Worm (Caenorhabditis elegans): ENCODE data around the gene gmap-1.
A peak's percentile ranks its signal among the peaks of the same experiment; 100 is the strongest.

The gmap-1 gene

ce11 chrX:12916418-12916817, 18.4 kb downstream of the gmap-1 start:
- TF ChIP-seq hlh-17 (GFP tag; optimal IDR thresholded peaks at IDR 0.05; ENCODE audit: borderline replicate concordance) = no peak

- TF ChIP-seq blmp-1 (tag; optimal IDR thresholded peaks at IDR 0.05) = peak; percentile 82
- TF ChIP-seq ztf-11 (tag; optimal IDR thresholded peaks at IDR 0.05) = no peak
Measured at ce11 chrX:12915693-12916092, 19.1 kb downstream of the gmap-1 start.

- TF ChIP-seq unc-86 (tag; optimal IDR thresholded peaks at IDR 0.05) = no peak
- TF ChIP-seq lin-14 (GFP tag; optimal IDR thresholded peaks at IDR 0.05) = no peak
- no peak for TF ChIP-seq fos-1 (tag; optimal IDR thresholded peaks at IDR 0.05)
- TF ChIP-seq sptf-1 (tag; optimal IDR thresholded peaks at IDR 0.05) = no peak
- TF ChIP-seq snu-23 (GFP tag; optimal IDR thresholded peaks at IDR 0.05) = no peak
- TF ChIP-seq elt-2 (tag; optimal IDR thresholded peaks at IDR 0.05) = no peak
- peak; percentile 3 for TF ChIP-seq nhr-71 (tag; optimal IDR thresholded peaks at IDR 0.05)
- TF ChIP-seq nhr-85 (tag) = peak; percentile 48
- peak; percentile 15 for TF ChIP-seq nhr-20 (tag; optimal IDR thresholded peaks at IDR 0.05)
Measured at ce11 chrX:12915058-12915457, 19.7 kb downstream of the gmap-1 start.

ce11 chrX:12914209-12914608, 20.6 kb downstream of the gmap-1 start:
- TF ChIP-seq F16B12.6 (tag; optimal IDR thresholded peaks at IDR 0.05) = no peak
- TF ChIP-seq nhr-12 (tag; optimal IDR thresholded peaks at IDR 0.05) = no peak
- TF ChIP-seq fkh-8 (tag; optimal IDR thresholded peaks at IDR 0.05) = peak; percentile 54
- peak; percentile 29 for TF ChIP-seq nhr-20 (tag; optimal IDR thresholded peaks at IDR 0.05)
- peak in 1 of 2 experiments; percentile 57 for TF ChIP-seq mdl-1 (tag; optimal IDR thresholded peaks at IDR 0.05)
- no peak for TF ChIP-seq jun-1 (tag; optimal IDR thresholded peaks at IDR 0.05)
- TF ChIP-seq nhr-71 (tag; optimal IDR thresholded peaks at IDR 0.05) = peak; percentile 72
- no peak for TF ChIP-seq hlh-4 (tag; optimal IDR thresholded peaks at IDR 0.05)
- peak; percentile 13 for TF ChIP-seq sox-4 (tag; optimal IDR thresholded peaks at IDR 0.05)
- TF ChIP-seq efl-3 (GFP tag; optimal IDR thresholded peaks at IDR 0.05) = no peak
- TF ChIP-seq lin-14 (GFP tag; optimal IDR thresholded peaks at IDR 0.05) = peak; percentile 64
- TF ChIP-seq pax-3 (tag; optimal IDR thresholded peaks at IDR 0.05) = peak; percentile 57
- TF ChIP-seq ces-1 (GFP tag; optimal IDR thresholded peaks at IDR 0.05) = no peak
- TF ChIP-seq swsn-7 (tag; optimal IDR thresholded peaks at IDR 0.05) = peak; percentile 10
- no peak for TF ChIP-seq pag-3 (tag; optimal IDR thresholded peaks at IDR 0.05; ENCODE audit: borderline replicate concordance, insufficient read depth)
- no peak for TF ChIP-seq Y116A8C.19 (tag; optimal IDR thresholded peaks at IDR 0.05; ENCODE audit: borderline replicate concordance)
- no peak for TF ChIP-seq fkh-4 (tag; optimal IDR thresholded peaks at IDR 0.05; ENCODE audit: borderline replicate concordance)
- peak; percentile 22 for TF ChIP-seq snu-23 (GFP tag; optimal IDR thresholded peaks at IDR 0.05)
- TF ChIP-seq egl-13 (tag; optimal IDR thresholded peaks at IDR 0.05) = peak; percentile 59
- TF ChIP-seq hpl-2 (GFP tag; optimal IDR thresholded peaks at IDR 0.05) = no peak
- no peak for TF ChIP-seq C04F5.9 (tag; optimal IDR thresholded peaks at IDR 0.05)
- no peak for TF ChIP-seq unc-30 (tag; optimal IDR thresholded peaks at IDR 0.05)
- no peak for TF ChIP-seq zip-4 (GFP tag; optimal IDR thresholded peaks at IDR 0.05)
- peak; percentile 45 for TF ChIP-seq nhr-19 (GFP tag; conservative IDR thresholded peaks at IDR 0.05)
- TF ChIP-seq rnt-1 (tag; optimal IDR thresholded peaks at IDR 0.05) = peak; percentile 26
- peak; percentile 44 for TF ChIP-seq lir-3 (tag; optimal IDR thresholded peaks at IDR 0.05; ENCODE audit: poor library complexity)
- peak in 1 of 2 experiments; percentile 50 for TF ChIP-seq lsy-2 (tag; optimal IDR thresholded peaks at IDR 0.05)
- TF ChIP-seq nhr-47 (tag; optimal IDR thresholded peaks at IDR 0.05) = peak; percentile 64

Data from whole organism, L1 larva.